Fruit fly (Drosophila melanogaster) whole organism, adult: ENCODE measurements around the gene SMC6.

ENCODE experiments used
- CG12768 ChIP-seq: fragments of 200-800 bp; sonication (Bioruptor generic); optimal IDR thresholded peaks from 2 replicates; lab custom pipeline; 2017; ENCODE audit warnings: missing biosample characterization, missing genetic modification characterization, mild to moderate bottlenecking, moderate library complexity, missing genetic modification reagents
- CG33017 ChIP-seq: fragments of 200-800 bp; sonication (Bioruptor generic); optimal IDR thresholded peaks from 2 replicates; lab custom pipeline; 2018; ENCODE audit warnings: missing biosample characterization, mild to moderate bottlenecking, missing genetic modification characterization, moderate library complexity
- CG5204 ChIP-seq: fragments of 200-800 bp; sonication (Bioruptor generic); optimal IDR thresholded peaks from 2 replicates; lab custom pipeline; 2016; ENCODE audit warnings: missing biosample characterization, missing genetic modification characterization
- CG7045 ChIP-seq: fragments of 200-800 bp; sonication (Bioruptor generic); optimal IDR thresholded peaks from 2 replicates; lab custom pipeline; 2017; ENCODE audit warnings: missing biosample characterization, mild to moderate bottlenecking, missing genetic modification characterization
- Clk ChIP-seq: fragments of 200-800 bp; sonication (Bioruptor generic); optimal IDR thresholded peaks from 2 replicates; lab custom pipeline; 2017; ENCODE audit warnings: missing biosample characterization, missing genetic modification characterization
- Crg-1 ChIP-seq: fragments of 200-800 bp; sonication (Bioruptor generic); optimal IDR thresholded peaks from 2 replicates; lab custom pipeline; 2016; ENCODE audit warnings: missing biosample characterization, missing genetic modification characterization
- Hr96 ChIP-seq: fragments of 200-800 bp; sonication (Bioruptor generic); optimal IDR thresholded peaks from 2 replicates; lab custom pipeline; 2016; ENCODE audit warnings: missing biosample characterization, missing genetic modification characterization
- Mnt ChIP-seq: fragments of 200-800 bp; sonication (Bioruptor generic); optimal IDR thresholded peaks from 2 replicates; lab custom pipeline; 2016; ENCODE audit warnings: missing biosample characterization, mild to moderate bottlenecking, missing genetic modification characterization
- cic ChIP-seq: fragments of 200-800 bp; sonication (Bioruptor generic); optimal IDR thresholded peaks from 2 replicates; lab custom pipeline; 2017; ENCODE audit warnings: missing biosample characterization, mild to moderate bottlenecking, missing genetic modification characterization, moderate library complexity
- kay ChIP-seq: fragments of 200-800 bp; sonication (Bioruptor generic); peaks from one replicate; lab custom pipeline; 2016; ENCODE audit warnings: missing biosample characterization, missing genetic modification characterization, borderline replicate concordance
- ovo ChIP-seq: fragments of 200-800 bp; sonication (Bioruptor generic); optimal IDR thresholded peaks from 2 replicates; lab custom pipeline; 2016; ENCODE audit warnings: missing biosample characterization, missing genetic modification characterization
- toe ChIP-seq: fragments of 200-800 bp; sonication (Bioruptor generic); optimal IDR thresholded peaks from 2 replicates; lab custom pipeline; 2016; ENCODE audit warnings: missing biosample characterization, missing genetic modification characterization

DNA sequence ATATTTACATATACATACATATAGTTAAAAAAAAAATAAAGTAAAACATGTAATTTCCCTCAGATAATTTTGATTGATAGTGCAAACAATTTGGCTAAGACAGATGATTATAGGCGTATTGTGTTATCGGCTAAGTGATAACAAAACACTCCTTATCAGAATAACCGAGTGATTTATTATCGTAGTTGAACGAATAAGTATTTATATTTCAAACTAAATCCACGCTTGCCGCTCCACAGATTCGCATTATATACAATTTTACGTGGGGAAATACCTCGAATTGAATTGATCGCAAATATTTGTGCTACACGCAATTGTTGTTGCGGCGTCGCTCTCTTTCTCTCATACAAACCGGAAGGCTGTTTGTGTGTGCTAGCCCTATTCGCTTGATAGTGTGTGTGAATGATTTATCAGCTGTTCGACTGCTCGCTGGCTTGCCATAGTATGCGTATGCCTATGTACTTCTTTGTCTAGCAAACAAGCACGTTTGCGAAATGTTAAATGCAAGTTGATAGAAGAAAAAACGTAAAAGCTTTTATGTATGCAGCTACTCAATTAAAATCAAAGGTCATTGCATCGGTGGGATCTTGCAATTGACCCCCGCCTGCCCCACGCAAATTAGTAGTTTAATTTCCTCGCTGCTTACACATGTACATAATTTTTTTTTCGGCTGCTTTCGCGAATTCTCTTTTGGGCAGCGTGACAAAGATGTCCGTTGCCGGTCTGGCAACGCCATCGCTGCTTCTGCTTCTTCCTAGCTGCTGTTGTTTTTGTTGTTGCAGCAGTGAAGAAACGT, 40.3 kb upstream of the SMC6 start:
- TF ChIP-seq Hr96 (no peak), CG33017 (no peak), ovo (no peak), CG7045 (peak; percentile 16), CG12768 (GFP tag; lab: Kevin White, UChicago) (no peak), kay (GFP tag; lab: Kevin White, UChicago) (no peak), Mnt (GFP tag; lab: Kevin White, UChicago) (peak; percentile 27), CG5204 (no peak), Crg-1 (GFP tag; lab: Kevin White, UChicago) (no peak), cic (GFP tag; lab: Kevin White, UChicago) (peak; percentile 88), toe (GFP tag; lab: Kevin White, UChicago) (no peak), Clk (GFP tag; lab: Kevin White, UChicago) (no peak)
